Worm (Caenorhabditis elegans) whole organism, L4 larva: ENCODE measurements around the gene C07A9.9.

Experiments
- F44E2.7 ChIP-seq: fragments of 200-800 bp; sonication (Bioruptor generic); IDR thresholded peaks from 2 replicates; pipeline ENCODE4 v2.1.2; 2022; ENCODE audit warnings: missing genetic modification characterization, missing compliant biosample characterization
- T26A8.4 ChIP-seq: fragments of 200-800 bp; sonication (Bioruptor generic); IDR thresholded peaks from 2 replicates; pipeline ENCODE4 v1.3.6; 2022; ENCODE audit warnings: missing genetic modification characterization, missing compliant biosample characterization
- ZK546.5 ChIP-seq, 2 experiments: sonication (generic microtip); optimal IDR thresholded peaks; 2 replicates each; lab custom pipeline; 2017; ENCODE audit warnings: missing biosample characterization in 2 of 2, missing genetic modification characterization in 2 of 2
- ceh-28 ChIP-seq: fragments of 150-350 bp; optimal IDR thresholded peaks from 2 replicates; lab custom pipeline; 2014; ENCODE audit warnings: missing biosample characterization, missing genetic modification reagents, missing genetic modification characterization
- duxl-1 ChIP-seq: sonication (generic microtip); optimal IDR thresholded peaks from 2 replicates; lab custom pipeline; 2016; ENCODE audit warnings: mild to moderate bottlenecking, missing genetic modification characterization, moderate library complexity, missing compliant biosample characterization; ENCODE audit not compliant: poor library complexity
- nhr-237 ChIP-seq: sonication (generic microtip); optimal IDR thresholded peaks from 2 replicates; lab custom pipeline; 2017; ENCODE audit warnings: missing biosample characterization, missing genetic modification characterization
- nhr-28 ChIP-seq: fragments of 150-350 bp; optimal IDR thresholded peaks from 2 replicates; lab custom pipeline; 2014; ENCODE audit warnings: missing biosample characterization, missing genetic modification characterization
- pha-4 ChIP-seq, 2 experiments: fragments of 150-350 bp in 1 of 2; fragments of 200-800 bp in 1 of 2; sonication (Bioruptor generic) in 1 of 2; IDR thresholded peaks in 1 of 2; optimal IDR thresholded peaks in 1 of 2; 2 replicates each; pipeline versions ENCODE4 v1.3.6 to Lab custom; 2014 to 2022; ENCODE audit warnings: missing genetic modification characterization in 2 of 2, missing genetic modification reagents in 2 of 2, missing biosample characterization in 1 of 2, missing compliant biosample characterization in 1 of 2
- rbr-2 ChIP-seq: sonication (generic microtip); optimal IDR thresholded peaks from 2 replicates; lab custom pipeline; 2016; ENCODE audit warnings: missing genotype, missing genetic modification characterization, missing compliant biosample characterization
- snpc-4 ChIP-seq: fragments of 150-350 bp; optimal IDR thresholded peaks from 2 replicates; lab custom pipeline; 2014; ENCODE audit warnings: missing biosample characterization, missing genetic modification characterization
- ztf-11 ChIP-seq: fragments of 150-350 bp; optimal IDR thresholded peaks from 2 replicates; lab custom pipeline; 2014; ENCODE audit warnings: missing biosample characterization, missing genetic modification characterization

- TF ChIP-seq nhr-237 (tag; lab: Kevin White, UChicago) (no peak), duxl-1 (no peak), pha-4 (GFP tag; IDR thresholded peaks at IDR 0.05; lab: Robert Waterston, UW) (no peak), pha-4 (tag; optimal IDR thresholded peaks at IDR 0.05; lab: Kevin White, UChicago) (no peak), ceh-28 (tag; lab: Kevin White, UChicago) (no peak), ZK546.5 (tag; optimal IDR thresholded peaks at IDR 0.05; lab: Kevin White, UChicago) (no peak), nhr-28 (no peak), ztf-11 (no peak), T26A8.4 (GFP tag; lab: Robert Waterston, UW) (no peak), snpc-4 (tag; lab: Kevin White, UChicago) (no peak), F44E2.7 (GFP tag; lab: Robert Waterston, UW) (no peak), rbr-2 (tag; lab: Kevin White, UChicago) (peak; percentile 12)
Observed at ce11 chrIII:9662266-9662959, 5.0 kb downstream of the C07A9.9 start.
